Worm (Caenorhabditis elegans): Measurements from ENCODE around the gene ubh-4.

Gene ubh-4

ce11 chrII:8071801-8072544 is 32.6 kb upstream of the ubh-4 start (continued):
- TF ChIP-seq ZK546.5 (tag; optimal IDR thresholded peaks at IDR 0.05) (no peak), sdz-12 (GFP tag; optimal IDR thresholded peaks at IDR 0.05) (no peak), daf-12 (tag; optimal IDR thresholded peaks at IDR 0.05) (no peak), nhr-102 (tag; optimal IDR thresholded peaks at IDR 0.05) (no peak), nhr-11 (tag; optimal IDR thresholded peaks at IDR 0.05) (peak; percentile 54), nhr-25 (tag; optimal IDR thresholded peaks at IDR 0.05; ENCODE audit: borderline replicate concordance, insufficient read depth) (no peak), lin-39 (tag; optimal IDR thresholded peaks at IDR 0.05) (no peak), nhr-28 (tag; optimal IDR thresholded peaks at IDR 0.05) (peak; percentile 16), unc-39 (tag; optimal IDR thresholded peaks at IDR 0.05) (no peak), ceh-20 (GFP tag; IDR thresholded peaks at IDR 0.05) (peak; percentile 74; the same call in 1 of the 2 replicates), duxl-1 (tag; optimal IDR thresholded peaks at IDR 0.05; ENCODE audit: poor library complexity) (no peak), snpc-1.2 (GFP tag; IDR thresholded peaks at IDR 0.05) (no peak), zip-2 (tag; optimal IDR thresholded peaks at IDR 0.05) (no peak), nhr-76 (tag; optimal IDR thresholded peaks at IDR 0.05) (no peak), attf-4 (tag; optimal IDR thresholded peaks at IDR 0.05) (no peak), F49E8.2 (tag; optimal IDR thresholded peaks at IDR 0.05; ENCODE audit: borderline replicate concordance) (no peak), madf-9 (GFP tag; conservative IDR thresholded peaks at IDR 0.05) (no peak), dmd-8 (GFP tag; IDR thresholded peaks at IDR 0.05) (no peak), snpc-4 (tag; optimal IDR thresholded peaks at IDR 0.05) (no peak), pha-4 (GFP tag; IDR thresholded peaks at IDR 0.05) (no peak), pha-4 (tag; optimal IDR thresholded peaks at IDR 0.05) (no peak), cey-2 (tag; optimal IDR thresholded peaks at IDR 0.05; ENCODE audit: borderline replicate concordance, insufficient read depth) (no peak), hlh-11 (tag; optimal IDR thresholded peaks at IDR 0.05) (peak; percentile 53), egl-43 (GFP tag; IDR thresholded peaks at IDR 0.05) (no peak), spr-3 (GFP tag; optimal IDR thresholded peaks at IDR 0.05) (no peak), lin-38 (GFP tag; IDR thresholded peaks at IDR 0.05) (0 out of 2 replicates have a peak, but pooled peaks have one; percentile 28), skn-1 (tag; optimal IDR thresholded peaks at IDR 0.05) (no peak), mdt-29 (GFP tag; IDR thresholded peaks at IDR 0.05) (no peak), ctbp-1 (GFP tag; IDR thresholded peaks at IDR 0.05) (peak; percentile 73; the same call in 1 of the 2 replicates), hif-1 (tag; optimal IDR thresholded peaks at IDR 0.05) (peak in 1 of 2 experiments; percentile 41), T26A8.4 (GFP tag; IDR thresholded peaks at IDR 0.05) (0 out of 2 replicates have a peak, but pooled peaks have one; percentile 23), zag-1 (tag; optimal IDR thresholded peaks at IDR 0.05) (no peak), F44E2.7 (GFP tag; IDR thresholded peaks at IDR 0.05) (no peak), set-16 (GFP tag; IDR thresholded peaks at IDR 0.05) (no peak), ceh-44 (GFP tag; IDR thresholded peaks at IDR 0.05) (no peak), php-3 (GFP tag; IDR thresholded peaks at IDR 0.05) (no peak), lin-13 (GFP tag; optimal IDR thresholded peaks at IDR 0.05) (no peak), Y105C5A.15 (GFP tag; IDR thresholded peaks at IDR 0.05) (no peak), ceh-32 (tag; optimal IDR thresholded peaks at IDR 0.05; ENCODE audit: poor library complexity) (no peak), lir-3 (tag; optimal IDR thresholded peaks at IDR 0.05) (no peak), rbr-2 (tag; optimal IDR thresholded peaks at IDR 0.05) (peak; percentile 38), dve-1 (tag; optimal IDR thresholded peaks at IDR 0.05; ENCODE audit: insufficient read depth) (no peak), lin-29 (GFP tag; IDR thresholded peaks at IDR 0.05) (no peak), jun-1 (tag; optimal IDR thresholded peaks at IDR 0.05) (no peak), mxl-3 (GFP tag; optimal IDR thresholded peaks at IDR 0.05) (peak; percentile 69), lin-15B (tag; optimal IDR thresholded peaks at IDR 0.05) (no peak), nhr-10 (tag; optimal IDR thresholded peaks at IDR 0.05) (no peak), hlh-30 (tag; optimal IDR thresholded peaks at IDR 0.05; ENCODE audit: insufficient read depth) (peak; percentile 94), aha-1 (tag) (peak; percentile 96), mep-1 (tag; optimal IDR thresholded peaks at IDR 0.05) (peak; percentile 57)

All from whole organism, L4 larva.